Worm (Caenorhabditis elegans): Measurements from ENCODE around the gene pll-1.

- TF ChIP-seq lsy-2 (tag; optimal IDR thresholded peaks at IDR 0.05) (no peak), lin-13 (GFP tag; optimal IDR thresholded peaks at IDR 0.05) (no peak), ama-1 (optimal IDR thresholded peaks at IDR 0.05) (no peak), duxl-1 (tag; optimal IDR thresholded peaks at IDR 0.05; ENCODE audit: poor library complexity) (no peak), pha-4 (GFP tag; IDR thresholded peaks at IDR 0.05) (no peak), pha-4 (tag; optimal IDR thresholded peaks at IDR 0.05) (no peak), daf-19 (GFP tag; conservative IDR thresholded peaks at IDR 0.05) (no peak), zag-1 (tag; optimal IDR thresholded peaks at IDR 0.05) (no peak), daf-16 (GFP tag; optimal IDR thresholded peaks at IDR 0.05) (no peak), daf-16 (tag; optimal IDR thresholded peaks at IDR 0.05) (no peak), fos-1 (tag; optimal IDR thresholded peaks at IDR 0.05) (no peak), pqm-1 (tag; optimal IDR thresholded peaks at IDR 0.05) (no peak), nhr-41 (GFP tag; IDR thresholded peaks at IDR 0.05) (no peak), mdl-1 (tag; optimal IDR thresholded peaks at IDR 0.05) (no peak), egl-27 (tag; optimal IDR thresholded peaks at IDR 0.05) (no peak)
Measured at ce11 chrIII:358106-358505, 7.6 kb upstream of the pll-1 start.
